Fruit fly (Drosophila melanogaster): ENCODE results near the gene CG14111.

The CG14111 gene

dm6 chr3L:13377657-13378056 lies at the start of gene CG14111:
Gene CG14111, plus strand, starts transcription at chr3L:13377957.
- no peak for TF ChIP-seq CG8478 (optimal IDR thresholded peaks at IDR 0.05)
- no peak for TF ChIP-seq pan (optimal IDR thresholded peaks at IDR 0.05)
- no peak for TF ChIP-seq usp (GFP tag; optimal IDR thresholded peaks at IDR 0.05)
- TF ChIP-seq psq (optimal IDR thresholded peaks at IDR 0.05), result no peak
- TF ChIP-seq EcR (GFP tag; optimal IDR thresholded peaks at IDR 0.05), result no peak
- no peak for TF ChIP-seq Dll (optimal IDR thresholded peaks at IDR 0.05)

dm6 chr3L:13328835-13329234 lies 48.9 kb upstream of the CG14111 start, which contains the start of gene CG14113:
Gene CG14113, plus strand, starts transcription at chr3L:13329135.
- TF ChIP-seq usp (GFP tag; optimal IDR thresholded peaks at IDR 0.05) (no peak), pan (optimal IDR thresholded peaks at IDR 0.05) (no peak), psq (optimal IDR thresholded peaks at IDR 0.05) (no peak), EcR (GFP tag; optimal IDR thresholded peaks at IDR 0.05) (no peak)

dm6 chr3L:13348733-13349132 lies 29.0 kb upstream of the CG14111 start, which contains the start of gene CG17687:
Gene CG17687, plus strand, starts transcription at chr3L:13349033.
- TF ChIP-seq usp (GFP tag; optimal IDR thresholded peaks at IDR 0.05), result no peak
- no peak for TF ChIP-seq psq (optimal IDR thresholded peaks at IDR 0.05)
- TF ChIP-seq CG8478 (optimal IDR thresholded peaks at IDR 0.05), result no peak
- no peak for TF ChIP-seq pan (optimal IDR thresholded peaks at IDR 0.05)
- no peak for TF ChIP-seq EcR (GFP tag; optimal IDR thresholded peaks at IDR 0.05)

dm6 chr3L:13356084-13356693 lies 21.6 kb upstream of the CG14111 start, which contains the start of gene Nplp2:
Gene Nplp2, plus strand, starts transcription at chr3L:13356376.
- no peak for TF ChIP-seq psq (optimal IDR thresholded peaks at IDR 0.05)
- TF ChIP-seq pan (optimal IDR thresholded peaks at IDR 0.05), result no peak
- no peak for TF ChIP-seq Dll (optimal IDR thresholded peaks at IDR 0.05)
- no peak for TF ChIP-seq usp (GFP tag; optimal IDR thresholded peaks at IDR 0.05)
- TF ChIP-seq CG8478 (optimal IDR thresholded peaks at IDR 0.05), result no peak
- no peak for TF ChIP-seq EcR (GFP tag; optimal IDR thresholded peaks at IDR 0.05)

dm6 chr3L:13378202-13378601 lies 445 bp downstream of the CG14111 start, which contains the start of gene SNCF:
Gene SNCF, plus strand, starts transcription at chr3L:13378583.
- no peak for TF ChIP-seq CG8478 (optimal IDR thresholded peaks at IDR 0.05)
- no peak for TF ChIP-seq Dll (optimal IDR thresholded peaks at IDR 0.05)
- TF ChIP-seq pan (optimal IDR thresholded peaks at IDR 0.05), result no peak
- TF ChIP-seq psq (optimal IDR thresholded peaks at IDR 0.05), result no peak
- no peak for TF ChIP-seq EcR (GFP tag; optimal IDR thresholded peaks at IDR 0.05)
- no peak for TF ChIP-seq usp (GFP tag; optimal IDR thresholded peaks at IDR 0.05)

- TF ChIP-seq usp (GFP tag; optimal IDR thresholded peaks at IDR 0.05), result no peak
- TF ChIP-seq Dll (optimal IDR thresholded peaks at IDR 0.05), result no peak
- TF ChIP-seq CG8478 (optimal IDR thresholded peaks at IDR 0.05), result no peak
- TF ChIP-seq EcR (GFP tag; optimal IDR thresholded peaks at IDR 0.05), result no peak
- TF ChIP-seq psq (optimal IDR thresholded peaks at IDR 0.05), result no peak
- TF ChIP-seq pan (optimal IDR thresholded peaks at IDR 0.05), result no peak
Observed at dm6 chr3L:13381160-13381559, 3.4 kb downstream of the CG14111 start, which contains the start of gene CG14107. Gene CG14107, minus strand, starts transcription at chr3L:13381346.

- no peak for TF ChIP-seq CG8478 (optimal IDR thresholded peaks at IDR 0.05)
- TF ChIP-seq EcR (GFP tag; optimal IDR thresholded peaks at IDR 0.05), result no peak
- TF ChIP-seq psq (optimal IDR thresholded peaks at IDR 0.05), result no peak
- TF ChIP-seq Dll (optimal IDR thresholded peaks at IDR 0.05), result no peak
Observed at dm6 chr3L:13382061-13382815, 4.5 kb downstream of the CG14111 start, which contains the start of gene ImpL1. Gene ImpL1, plus strand, starts transcription at chr3L:13382765.

dm6 chr3L:13384489-13384888 lies 6.7 kb downstream of the CG14111 start, which contains the start of gene CG14110:
Gene CG14110, plus strand, starts transcription at chr3L:13384789.
- TF ChIP-seq Dll (optimal IDR thresholded peaks at IDR 0.05) (no peak), pan (optimal IDR thresholded peaks at IDR 0.05) (no peak), EcR (GFP tag; optimal IDR thresholded peaks at IDR 0.05) (no peak)

dm6 chr3L:13387608-13388007 lies 9.9 kb downstream of the CG14111 start, which contains the start of gene CG10171:
Gene CG10171, minus strand, starts transcription at chr3L:13387907.
- no peak for TF ChIP-seq EcR (GFP tag; optimal IDR thresholded peaks at IDR 0.05)
- no peak for TF ChIP-seq usp (GFP tag; optimal IDR thresholded peaks at IDR 0.05)

dm6 chr3L:13389834-13390233 lies 12.1 kb downstream of the CG14111 start, which contains the start of gene Poc1:
Gene Poc1, minus strand, starts transcription at chr3L:13390006.
- no peak for TF ChIP-seq Dll (optimal IDR thresholded peaks at IDR 0.05)
- TF ChIP-seq EcR (GFP tag; optimal IDR thresholded peaks at IDR 0.05), result no peak
- no peak for TF ChIP-seq usp (GFP tag; optimal IDR thresholded peaks at IDR 0.05)
- no peak for TF ChIP-seq psq (optimal IDR thresholded peaks at IDR 0.05)
- no peak for TF ChIP-seq CG8478 (optimal IDR thresholded peaks at IDR 0.05)
- no peak for TF ChIP-seq pan (optimal IDR thresholded peaks at IDR 0.05)

dm6 chr3L:13393538-13393937 lies 15.8 kb downstream of the CG14111 start:
- TF ChIP-seq EcR (GFP tag; optimal IDR thresholded peaks at IDR 0.05), result no peak
- TF ChIP-seq usp (GFP tag; optimal IDR thresholded peaks at IDR 0.05), result no peak
- no peak for TF ChIP-seq psq (optimal IDR thresholded peaks at IDR 0.05)
- no peak for TF ChIP-seq Dll (optimal IDR thresholded peaks at IDR 0.05)
- no peak for TF ChIP-seq pan (optimal IDR thresholded peaks at IDR 0.05)
- no peak for TF ChIP-seq CG8478 (optimal IDR thresholded peaks at IDR 0.05)

dm6 chr3L:13397656-13398055 lies 19.9 kb downstream of the CG14111 start:
- no peak for TF ChIP-seq usp (GFP tag; optimal IDR thresholded peaks at IDR 0.05)
- no peak for TF ChIP-seq EcR (GFP tag; optimal IDR thresholded peaks at IDR 0.05)
- TF ChIP-seq CG8478 (optimal IDR thresholded peaks at IDR 0.05), result no peak
- no peak for TF ChIP-seq Dll (optimal IDR thresholded peaks at IDR 0.05)

Data from whole organism.